Worm (Caenorhabditis elegans) whole organism, late embryonic: ENCODE data around the gene pqn-41.

ENCODE experiments used
- F13H6.1 ChIP-seq: sonication (generic microtip); optimal IDR thresholded peaks from 2 replicates; lab custom pipeline; 2016; ENCODE audit warnings: missing genetic modification characterization, missing compliant biosample characterization
- K02D7.2 ChIP-seq: sonication (generic microtip); optimal IDR thresholded peaks from 2 replicates; lab custom pipeline; 2017; ENCODE audit warnings: mild to moderate bottlenecking, missing genetic modification characterization, missing compliant biosample characterization
- ceh-2 ChIP-seq: sonication (generic microtip); optimal IDR thresholded peaks from 2 replicates; lab custom pipeline; 2016; ENCODE audit warnings: missing genotype, missing genetic modification characterization, missing compliant biosample characterization
- ceh-34 ChIP-seq: sonication (generic microtip); optimal IDR thresholded peaks from 2 replicates; lab custom pipeline; 2016; ENCODE audit warnings: mild to moderate bottlenecking, missing genetic modification characterization, missing compliant biosample characterization
- dmd-4 ChIP-seq: sonication (generic microtip); optimal IDR thresholded peaks from 2 replicates; lab custom pipeline; 2016; ENCODE audit warnings: borderline replicate concordance, missing genetic modification characterization, missing compliant biosample characterization
- eyg-1 ChIP-seq: sonication (generic microtip); optimal IDR thresholded peaks from 2 replicates; lab custom pipeline; 2016; ENCODE audit warnings: missing genotype, missing genetic modification characterization, missing compliant biosample characterization
- mec-3 ChIP-seq: sonication (generic microtip); optimal IDR thresholded peaks from 2 replicates; lab custom pipeline; 2016; ENCODE audit warnings: borderline replicate concordance, missing genetic modification characterization, missing compliant biosample characterization
- nfya-1 ChIP-seq: sonication (generic microtip); optimal IDR thresholded peaks from 2 replicates; lab custom pipeline; 2017; ENCODE audit warnings: missing genetic modification characterization, mild to moderate bottlenecking, missing compliant biosample characterization, antibody characterized with exemption, moderate library complexity
- nhr-11 ChIP-seq: fragments of 150-350 bp; optimal IDR thresholded peaks from 2 replicates; lab custom pipeline; 2014; ENCODE audit warnings: missing biosample characterization, missing genetic modification characterization
- odd-2 ChIP-seq: sonication (generic microtip); optimal IDR thresholded peaks from 2 replicates; lab custom pipeline; 2017; ENCODE audit warnings: antibody characterized with exemption, mild to moderate bottlenecking, missing genetic modification characterization, missing compliant biosample characterization
- pat-9 ChIP-seq: fragments of 200-800 bp; sonication (Bioruptor generic); optimal IDR thresholded peaks from 2 replicates; lab custom pipeline; 2018; ENCODE audit warnings: mild to moderate bottlenecking, missing genetic modification characterization, moderate library complexity, missing compliant biosample characterization
- pqm-1 ChIP-seq: sonication (generic microtip); optimal IDR thresholded peaks from 2 replicates; lab custom pipeline; 2016; ENCODE audit warnings: missing genetic modification characterization, missing compliant biosample characterization
- rnt-1 ChIP-seq: sonication (generic microtip); optimal IDR thresholded peaks from 2 replicates; lab custom pipeline; 2016; ENCODE audit warnings: missing genetic modification characterization, missing compliant biosample characterization
- unc-86 ChIP-seq: sonication (generic microtip); optimal IDR thresholded peaks from 2 replicates; lab custom pipeline; 2016; ENCODE audit warnings: missing genetic modification characterization, missing compliant biosample characterization

DNA sequence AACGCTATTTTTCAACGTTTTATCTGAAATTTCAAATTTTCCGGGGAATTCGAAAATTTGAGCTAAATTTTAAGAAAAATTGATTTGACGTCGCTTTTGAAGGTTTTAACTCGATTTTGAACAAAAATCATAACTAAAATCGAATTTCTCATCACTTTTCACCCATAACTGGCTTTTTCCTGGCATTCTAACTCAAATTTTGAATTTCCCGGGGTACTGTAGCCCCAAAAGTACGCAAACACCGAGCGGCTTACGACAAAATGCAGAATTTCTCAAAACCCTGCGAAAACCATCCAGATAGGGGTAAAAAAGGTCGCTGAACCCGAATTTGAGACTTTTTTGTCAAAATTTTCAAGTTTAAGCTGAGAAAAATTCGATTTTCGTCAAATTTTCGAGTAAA, 21.5 kb downstream of the pqn-41 start:
- TF ChIP-seq nhr-11 (tag; lab: Kevin White, UChicago) = no peak
- no peak for TF ChIP-seq mec-3 (tag; lab: Kevin White, UChicago)
- no peak for TF ChIP-seq ceh-2 (tag; lab: Kevin White, UChicago)
- TF ChIP-seq pqm-1 (tag; lab: Kevin White, UChicago) = no peak
- TF ChIP-seq F13H6.1 (tag; lab: Kevin White, UChicago) = no peak
- no peak for TF ChIP-seq pat-9 (tag; lab: Kevin White, UChicago)
- TF ChIP-seq nfya-1 (tag; lab: Kevin White, UChicago) = no peak
- no peak for TF ChIP-seq rnt-1 (tag; lab: Kevin White, UChicago)
- TF ChIP-seq K02D7.2 (tag; lab: Kevin White, UChicago) = no peak
- no peak for TF ChIP-seq eyg-1 (tag; lab: Kevin White, UChicago)
- TF ChIP-seq ceh-34 (tag; lab: Kevin White, UChicago) = no peak
- TF ChIP-seq unc-86 (tag; lab: Kevin White, UChicago) = no peak
- TF ChIP-seq dmd-4 (tag; lab: Kevin White, UChicago) = no peak
- TF ChIP-seq odd-2 (tag; lab: Kevin White, UChicago) = no peak
